Fruit fly (Drosophila melanogaster) whole organism, prepupa: ENCODE data around the gene jim.

Experiments used
- CG11902 ChIP-seq: fragments of 200-800 bp; sonication (Bioruptor generic); optimal IDR thresholded peaks from 3 replicates; lab custom pipeline; 2016; ENCODE audit warnings: missing biosample characterization, missing genetic modification characterization
- CG16779 ChIP-seq: fragments of 200-800 bp; sonication (Bioruptor generic); optimal IDR thresholded peaks from 3 replicates; lab custom pipeline; 2017; ENCODE audit warnings: missing biosample characterization, mild to moderate bottlenecking, missing genetic modification characterization
- CG34406 ChIP-seq: fragments of 200-800 bp; sonication (Bioruptor generic); optimal IDR thresholded peaks from 3 replicates; lab custom pipeline; 2016; ENCODE audit warnings: missing biosample characterization, missing genetic modification characterization
- CG3919 ChIP-seq: fragments of 200-800 bp; sonication (Bioruptor generic); optimal IDR thresholded peaks from 3 replicates; lab custom pipeline; 2016; ENCODE audit warnings: missing biosample characterization, missing genetic modification characterization
- CG8319 ChIP-seq: fragments of 200-800 bp; sonication (Bioruptor generic); optimal IDR thresholded peaks from 3 replicates; lab custom pipeline; 2016; ENCODE audit warnings: missing biosample characterization, missing genetic modification characterization
- OdsH ChIP-seq: fragments of 200-800 bp; sonication (Bioruptor generic); optimal IDR thresholded peaks from 3 replicates; lab custom pipeline; 2016; ENCODE audit warnings: missing biosample characterization, missing genetic modification characterization
- Sox102F ChIP-seq: fragments of 200-800 bp; sonication (Bioruptor generic); optimal IDR thresholded peaks from 2 replicates; lab custom pipeline; 2016; ENCODE audit warnings: missing biosample characterization, mild to moderate bottlenecking, missing genetic modification characterization
- Sox14 ChIP-seq: fragments of 200-800 bp; sonication (Bioruptor generic); optimal IDR thresholded peaks from 3 replicates; lab custom pipeline; 2016; ENCODE audit warnings: missing biosample characterization, missing genetic modification characterization
- acj6 ChIP-seq: fragments of 200-800 bp; sonication (Bioruptor generic); optimal IDR thresholded peaks from 3 replicates; lab custom pipeline; 2016; ENCODE audit warnings: missing biosample characterization, missing genetic modification characterization
- fkh ChIP-seq: fragments of 200-800 bp; sonication (Bioruptor generic); optimal IDR thresholded peaks from 3 replicates; lab custom pipeline; 2017; ENCODE audit warnings: missing biosample characterization, mild to moderate bottlenecking, missing genetic modification characterization, moderate library complexity
- ss ChIP-seq, 2 experiments: fragments of 200-800 bp; sonication (Bioruptor generic); optimal IDR thresholded peaks; 2 replicates in 1 of 2; 3 replicates in 1 of 2; lab custom pipeline; 2017 to 2018; ENCODE audit warnings: mild to moderate bottlenecking in 2 of 2, missing biosample characterization in 2 of 2, missing genetic modification characterization in 2 of 2, moderate library complexity in 1 of 2
- svp ChIP-seq: fragments of 200-800 bp; sonication (Bioruptor generic); peaks from one replicate; lab custom pipeline; 2016; ENCODE audit warnings: missing biosample characterization, missing genetic modification characterization

dm6 chr3L:22836768-22837167 is 1.8 kb upstream of the jim start, which contains the start of the genes CG11226 and CG45428:
- TF ChIP-seq fkh (no peak), CG3919 (GFP tag; lab: Kevin White, UChicago) (no peak), ss (GFP tag; optimal IDR thresholded peaks at IDR 0.05; lab: Kevin White, UChicago) (no peak), svp (GFP tag; lab: Kevin White, UChicago) (peak; percentile 40), CG11902 (no peak), OdsH (GFP tag; lab: Kevin White, UChicago) (no peak), Sox102F (GFP tag; lab: Kevin White, UChicago) (no peak), CG16779 (tag; lab: Kevin White, UChicago) (no peak), CG8319 (GFP tag; lab: Kevin White, UChicago) (no peak), Sox14 (GFP tag; lab: Kevin White, UChicago) (no peak), acj6 (GFP tag; lab: Kevin White, UChicago) (no peak), CG34406 (GFP tag; lab: Kevin White, UChicago) (no peak)
